Fruit fly (Drosophila melanogaster) whole organism, embryonic: ENCODE measurements around the gene Syt1.

ENCODE experiments used
- CG10654 ChIP-seq: fragments of 200-800 bp; sonication (Bioruptor generic); optimal IDR thresholded peaks from 2 replicates; lab custom pipeline; 2016; ENCODE audit warnings: missing biosample characterization, missing genetic modification characterization
- CG10979 ChIP-seq: fragments of 200-800 bp; sonication (Bioruptor generic); optimal IDR thresholded peaks from 2 replicates; lab custom pipeline; 2018; ENCODE audit warnings: missing biosample characterization, mild to moderate bottlenecking, missing genetic modification characterization, moderate library complexity
- CG11093 ChIP-seq: fragments of 200-800 bp; sonication (Bioruptor generic); IDR thresholded peaks from 3 replicates; pipeline ENCODE4 v1.3.6; 2022; ENCODE audit warnings: missing biosample characterization, missing genetic modification characterization
- CG11695 ChIP-seq: fragments of 200-800 bp; sonication (Bioruptor generic); IDR thresholded peaks from 3 replicates; pipeline ENCODE4 v1.3.6; 2022; ENCODE audit warnings: missing biosample characterization, missing genetic modification characterization
- CG12071 ChIP-seq: fragments of 200-800 bp; sonication (Bioruptor generic); optimal IDR thresholded peaks from 3 replicates; lab custom pipeline; 2018; ENCODE audit warnings: missing biosample characterization, mild to moderate bottlenecking, missing genetic modification characterization
- CG12104 ChIP-seq: fragments of 200-800 bp; sonication (Bioruptor generic); optimal IDR thresholded peaks from 3 replicates; lab custom pipeline; 2016; ENCODE audit warnings: missing biosample characterization, missing genetic modification characterization
- CG12236 ChIP-seq: fragments of 200-800 bp; sonication (Bioruptor generic); optimal IDR thresholded peaks from 2 replicates; lab custom pipeline; 2016; ENCODE audit warnings: missing biosample characterization, missing genetic modification characterization
- CG13424 ChIP-seq: fragments of 200-800 bp; sonication (Bioruptor generic); optimal IDR thresholded peaks from 2 replicates; lab custom pipeline; 2019; ENCODE audit warnings: missing biosample characterization, mild to moderate bottlenecking, missing genetic modification characterization, moderate library complexity
- CG13894 ChIP-seq: fragments of 200-800 bp; sonication (Bioruptor generic); optimal IDR thresholded peaks from 3 replicates; lab custom pipeline; 2018; ENCODE audit warnings: missing biosample characterization, mild to moderate bottlenecking, missing genetic modification characterization, moderate library complexity
- CG16779 ChIP-seq: fragments of 200-800 bp; sonication (Bioruptor generic); IDR thresholded peaks from 2 replicates; pipeline ENCODE4 v1.3.6; 2022; ENCODE audit warnings: missing biosample characterization, missing genetic modification characterization
- CG17802 ChIP-seq: fragments of 200-800 bp; sonication (Bioruptor generic); optimal IDR thresholded peaks from 2 replicates; lab custom pipeline; 2018; ENCODE audit warnings: missing biosample characterization, mild to moderate bottlenecking, missing genetic modification characterization, moderate library complexity
- CG17829 ChIP-seq: fragments of 200-800 bp; optimal IDR thresholded peaks from 2 replicates; lab custom pipeline; 2019; ENCODE audit warnings: missing biosample characterization, mild to moderate bottlenecking, missing genetic modification characterization, moderate library complexity
- CG2712 ChIP-seq: fragments of 200-800 bp; optimal IDR thresholded peaks from 3 replicates; lab custom pipeline; 2019; ENCODE audit warnings: missing biosample characterization, mild to moderate bottlenecking, missing genetic modification characterization, moderate library complexity
- CG2889 ChIP-seq: fragments of 200-800 bp; sonication (Bioruptor generic); IDR thresholded peaks from 3 replicates; pipeline ENCODE4 v1.3.6; 2022; ENCODE audit warnings: missing biosample characterization, missing genetic modification characterization
- CG3281 ChIP-seq: fragments of 200-800 bp; sonication (Bioruptor generic); optimal IDR thresholded peaks from 3 replicates; lab custom pipeline; 2017; ENCODE audit warnings: missing biosample characterization, mild to moderate bottlenecking, missing genetic modification characterization
- CG4820 ChIP-seq: fragments of 200-800 bp; sonication (Bioruptor generic); optimal IDR thresholded peaks from 3 replicates; lab custom pipeline; 2016; ENCODE audit warnings: missing biosample characterization, missing genetic modification characterization
- CG6765 ChIP-seq: fragments of 200-800 bp; sonication (Bioruptor generic); optimal IDR thresholded peaks from 3 replicates; lab custom pipeline; 2017; ENCODE audit warnings: missing biosample characterization, mild to moderate bottlenecking, missing genetic modification characterization
- CG7745 ChIP-seq: fragments of 200-800 bp; sonication (Bioruptor generic); optimal IDR thresholded peaks from 2 replicates; lab custom pipeline; 2018; ENCODE audit warnings: missing biosample characterization, mild to moderate bottlenecking, missing genetic modification characterization, moderate library complexity
- CG9437 ChIP-seq: fragments of 200-800 bp; sonication (Bioruptor generic); optimal IDR thresholded peaks from 2 replicates; lab custom pipeline; 2018; ENCODE audit warnings: missing biosample characterization, mild to moderate bottlenecking, missing genetic modification characterization
- CoRest ChIP-seq: fragments of 200-800 bp; sonication (Bioruptor generic); optimal IDR thresholded peaks from 3 replicates; lab custom pipeline; 2018; ENCODE audit warnings: missing biosample characterization, mild to moderate bottlenecking, missing genetic modification characterization, moderate library complexity
- Dad ChIP-seq: fragments of 200-800 bp; sonication (Bioruptor generic); optimal IDR thresholded peaks from 3 replicates; lab custom pipeline; 2016; ENCODE audit warnings: missing biosample characterization, missing genetic modification characterization
- Dfd ChIP-seq, 2 experiments: fragments of >200 bp; optimal IDR thresholded peaks; 2 replicates each; lab custom pipeline; 2017; ENCODE audit warnings: missing biosample characterization in 2 of 2, missing genetic modification characterization in 2 of 2
- HmgD ChIP-seq: fragments of 200-800 bp; sonication (Bioruptor generic); optimal IDR thresholded peaks from 3 replicates; lab custom pipeline; 2016; ENCODE audit warnings: missing biosample characterization, missing genetic modification characterization
- Hr3 ChIP-seq: fragments of 200-800 bp; sonication (Bioruptor generic); optimal IDR thresholded peaks from 3 replicates; lab custom pipeline; 2016; ENCODE audit warnings: missing biosample characterization, missing genetic modification characterization
- Jarid2 ChIP-seq: fragments of 200-800 bp; sonication (Bioruptor generic); optimal IDR thresholded peaks from 3 replicates; lab custom pipeline; 2017; ENCODE audit warnings: mild to moderate bottlenecking, missing biosample characterization, missing genetic modification reagents, missing genetic modification characterization
- Kr ChIP-seq: fragments of 200-800 bp; sonication (Bioruptor generic); optimal IDR thresholded peaks from 2 replicates; lab custom pipeline; 2017; ENCODE audit warnings: missing biosample characterization, mild to moderate bottlenecking, missing genetic modification characterization
- Meics ChIP-seq: fragments of 200-800 bp; sonication (Bioruptor generic); optimal IDR thresholded peaks from 2 replicates; lab custom pipeline; 2017; ENCODE audit warnings: missing biosample characterization, mild to moderate bottlenecking, missing genetic modification characterization
- PHDP ChIP-seq: fragments of 200-800 bp; sonication (Bioruptor generic); optimal IDR thresholded peaks from 3 replicates; lab custom pipeline; 2018; ENCODE audit warnings: missing biosample characterization, mild to moderate bottlenecking, missing genetic modification characterization, moderate library complexity
- Sox102F ChIP-seq: fragments of 200-800 bp; sonication (Bioruptor generic); optimal IDR thresholded peaks from 2 replicates; lab custom pipeline; 2018; ENCODE audit warnings: missing biosample characterization, mild to moderate bottlenecking, missing genetic modification characterization, moderate library complexity
- Spps ChIP-seq: fragments of 200-800 bp; sonication (Bioruptor generic); optimal IDR thresholded peaks from 2 replicates; lab custom pipeline; 2018; ENCODE audit warnings: missing biosample characterization, mild to moderate bottlenecking, missing genetic modification characterization
- Stat92E ChIP-seq, 3 experiments: fragments of >200 bp in 2 of 3; fragments of 200-800 bp in 1 of 3; sonication (Bioruptor generic) in 1 of 3; optimal IDR thresholded peaks; 2 replicates each; lab custom pipeline; 2017 to 2019; ENCODE audit warnings: missing biosample characterization in 3 of 3, missing genetic modification characterization in 3 of 3, mild to moderate bottlenecking in 1 of 3, moderate library complexity in 1 of 3
- crol ChIP-seq: fragments of 200-800 bp; sonication (Bioruptor generic); IDR thresholded peaks from 2 replicates; pipeline ENCODE4 v1.3.6; 2022; ENCODE audit warnings: missing biosample characterization, missing genetic modification characterization
- dm ChIP-seq: fragments of 200-800 bp; sonication (Bioruptor generic); optimal IDR thresholded peaks from 3 replicates; lab custom pipeline; 2016; ENCODE audit warnings: missing biosample characterization, missing genetic modification characterization
- dmrt11E ChIP-seq: fragments of 200-800 bp; sonication (Bioruptor generic); optimal IDR thresholded peaks from 3 replicates; lab custom pipeline; 2018; ENCODE audit warnings: missing biosample characterization, mild to moderate bottlenecking, missing genetic modification characterization, moderate library complexity
- ems ChIP-seq: fragments of 200-800 bp; sonication (Bioruptor generic); optimal IDR thresholded peaks from 3 replicates; lab custom pipeline; 2016; ENCODE audit warnings: missing biosample characterization, missing genetic modification characterization
- fd102C ChIP-seq: fragments of 200-800 bp; sonication (Bioruptor generic); optimal IDR thresholded peaks from 2 replicates; lab custom pipeline; 2018; ENCODE audit warnings: missing biosample characterization, mild to moderate bottlenecking, missing genetic modification characterization, moderate library complexity
- fu2 ChIP-seq: fragments of 200-800 bp; sonication (Bioruptor generic); optimal IDR thresholded peaks from 2 replicates; lab custom pipeline; 2016; ENCODE audit warnings: missing biosample characterization, missing genetic modification characterization
- luna ChIP-seq: fragments of 200-800 bp; sonication (Bioruptor generic); optimal IDR thresholded peaks from 2 replicates; lab custom pipeline; 2016; ENCODE audit warnings: missing biosample characterization, missing genetic modification characterization
- nau ChIP-seq: fragments of 200-800 bp; sonication (Bioruptor generic); optimal IDR thresholded peaks from 3 replicates; lab custom pipeline; 2017; ENCODE audit warnings: missing biosample characterization, mild to moderate bottlenecking, missing genetic modification characterization, missing genetic modification reagents
- nerfin-1 ChIP-seq: fragments of 200-800 bp; sonication (Bioruptor generic); optimal IDR thresholded peaks from 3 replicates; lab custom pipeline; 2019; ENCODE audit warnings: missing biosample characterization, mild to moderate bottlenecking, missing genetic modification characterization, moderate library complexity
- oc ChIP-seq: fragments of 200-800 bp; sonication (Bioruptor generic); optimal IDR thresholded peaks from 2 replicates; lab custom pipeline; 2018; ENCODE audit warnings: missing biosample characterization, mild to moderate bottlenecking, missing genetic modification characterization, moderate library complexity
- otp ChIP-seq: fragments of 200-800 bp; sonication (Bioruptor generic); IDR thresholded peaks from 3 replicates; pipeline ENCODE4, ENCODE4 v1.3.6; 2022; ENCODE audit warnings: missing biosample characterization, missing genetic modification characterization
- pb ChIP-seq: fragments of 200-800 bp; sonication (Bioruptor generic); optimal IDR thresholded peaks from 3 replicates; lab custom pipeline; 2016; ENCODE audit warnings: missing biosample characterization, missing genetic modification characterization
- pho ChIP-seq: fragments of 200-800 bp; sonication (Bioruptor generic); optimal IDR thresholded peaks from 2 replicates; lab custom pipeline; 2016; ENCODE audit warnings: missing biosample characterization, missing genetic modification characterization
- pros ChIP-seq: fragments of 200-800 bp; sonication (Bioruptor generic); optimal IDR thresholded peaks from 3 replicates; lab custom pipeline; 2019; ENCODE audit warnings: missing biosample characterization, mild to moderate bottlenecking, missing genetic modification characterization, moderate library complexity
- schlank ChIP-seq: fragments of 200-800 bp; sonication (Bioruptor generic); optimal IDR thresholded peaks from 2 replicates; lab custom pipeline; 2018; ENCODE audit warnings: missing biosample characterization, mild to moderate bottlenecking, missing genetic modification characterization
- sob ChIP-seq: fragments of 200-800 bp; sonication (Bioruptor generic); IDR thresholded peaks from 2 replicates; pipeline ENCODE4 v1.3.6; 2022; ENCODE audit warnings: missing biosample characterization, missing genetic modification characterization
- sqz ChIP-seq: fragments of 200-800 bp; sonication (Bioruptor generic); optimal IDR thresholded peaks from 3 replicates; lab custom pipeline; 2018; ENCODE audit warnings: missing biosample characterization, mild to moderate bottlenecking, missing genetic modification characterization
- tio ChIP-seq: fragments of 200-800 bp; sonication (Bioruptor generic); optimal IDR thresholded peaks from 2 replicates; lab custom pipeline; 2017; ENCODE audit warnings: missing biosample characterization, missing genetic modification characterization, inconsistent platforms
- twi ChIP-seq: fragments of 200-800 bp; optimal IDR thresholded peaks from 2 replicates; lab custom pipeline; 2019; ENCODE audit warnings: missing biosample characterization, mild to moderate bottlenecking, missing genetic modification characterization, moderate library complexity
- zen ChIP-seq: fragments of 200-800 bp; sonication (Bioruptor generic); optimal IDR thresholded peaks from 3 replicates; lab custom pipeline; 2018; ENCODE audit warnings: missing biosample characterization, mild to moderate bottlenecking, missing genetic modification characterization, moderate library complexity

Gene Syt1

dm6 chr2L:2734215-2734614, 65.6 kb downstream of the Syt1 start (continued):
- TF ChIP-seq CG2889 (GFP tag; lab: Robert Waterston, UW) (no peak), CG17829 (tag; lab: Kevin White, UChicago) (no peak), PHDP (tag; lab: Kevin White, UChicago) (peak; percentile 52), Kr (GFP tag; lab: Kevin White, UChicago) (no peak), CG10654 (no peak), oc (tag; lab: Kevin White, UChicago) (no peak), CoRest (tag; lab: Kevin White, UChicago) (peak; percentile 56), HmgD (GFP tag; lab: Kevin White, UChicago) (no peak), luna (GFP tag; lab: Kevin White, UChicago) (no peak), CG11093 (GFP tag; lab: Robert Waterston, UW) (no peak), ems (GFP tag; lab: Kevin White, UChicago) (no peak), Dfd (GFP tag; optimal IDR thresholded peaks at IDR 0.05; lab: Kevin White, UChicago) (no peak), tio (GFP tag; lab: Kevin White, UChicago) (peak; percentile 56), sqz (GFP tag; lab: Kevin White, UChicago) (no peak), CG13894 (tag; lab: Kevin White, UChicago) (no peak), CG12236 (GFP tag; lab: Kevin White, UChicago) (no peak), zen (tag; lab: Kevin White, UChicago) (no peak), Meics (GFP tag; lab: Kevin White, UChicago) (peak; percentile 67), CG13424 (peak; percentile 44), Spps (no peak), fd102C (GFP tag; lab: Kevin White, UChicago) (no peak), otp (GFP tag; lab: Robert Waterston, UW) (no peak), pb (GFP tag; lab: Kevin White, UChicago) (no peak), dm (GFP tag; lab: Kevin White, UChicago) (no peak), CG11695 (GFP tag; lab: Robert Waterston, UW) (peak; percentile 53; the same call in 1 of the 3 replicates), CG7745 (tag; lab: Kevin White, UChicago) (no peak), CG2712 (tag; lab: Kevin White, UChicago) (peak; percentile 42), Stat92E (GFP tag; optimal IDR thresholded peaks at IDR 0.05; lab: Kevin White, UChicago) (no peak), Sox102F (peak; percentile 43), CG10979 (peak; percentile 2), CG9437 (GFP tag; lab: Kevin White, UChicago) (no peak), fu2 (GFP tag; lab: Kevin White, UChicago) (peak; percentile 42), dmrt11E (no peak), CG17802 (tag; lab: Kevin White, UChicago) (no peak), pros (GFP tag; lab: Kevin White, UChicago) (no peak), CG3281 (GFP tag; lab: Kevin White, UChicago) (peak; percentile 85), CG6765 (peak; percentile 27), nau (GFP tag; lab: Kevin White, UChicago) (no peak), twi (tag; lab: Kevin White, UChicago) (no peak), crol (GFP tag; lab: Robert Waterston, UW) (peak; percentile 39), CG12104 (peak; percentile 17), Dad (no peak), CG4820 (GFP tag; lab: Kevin White, UChicago) (peak; percentile 30), CG16779 (GFP tag; lab: Robert Waterston, UW) (no peak), sob (GFP tag; lab: Robert Waterston, UW) (no peak), schlank (peak; percentile 29), nerfin-1 (tag; lab: Kevin White, UChicago) (no peak), Jarid2 (no peak), CG12071 (GFP tag; lab: Kevin White, UChicago) (peak; percentile 6), Hr3 (GFP tag; lab: Kevin White, UChicago) (peak; percentile 3), pho (peak; percentile 76)
